Worm (Caenorhabditis elegans) whole organism, L4/young adult: ENCODE measurements around the gene sur-5.
A peak's percentile ranks its signal among the peaks of the same experiment; 100 is the strongest.

ENCODE experiments used
- W03F9.2 ChIP-seq: fragments of 150-350 bp; optimal IDR thresholded peaks from 2 replicates; lab custom pipeline; 2014; ENCODE audit warnings: missing biosample characterization, missing genetic modification characterization
- dao-5 ChIP-seq: sonication (generic microtip); optimal IDR thresholded peaks from 2 replicates; lab custom pipeline; 2016; ENCODE audit warnings: missing genotype, missing genetic modification characterization, moderate library complexity, missing compliant biosample characterization
- him-1 ChIP-seq: sonication (generic microtip); optimal IDR thresholded peaks from 2 replicates; lab custom pipeline; 2016; ENCODE audit warnings: missing genotype, missing genetic modification reagents, missing genetic modification characterization, missing compliant biosample characterization

The sur-5 gene

ce11 chrX:7284724-7285184, 20.6 kb downstream of the sur-5 start:
- no peak for TF ChIP-seq W03F9.2 (tag; lab: Kevin White, UChicago)
- peak; percentile 86 for TF ChIP-seq him-1 (tag; lab: Kevin White, UChicago)

ce11 chrX:7283136-7283535, 22.2 kb downstream of the sur-5 start:
- no peak for TF ChIP-seq dao-5 (tag; lab: Kevin White, UChicago)
- TF ChIP-seq W03F9.2 (tag; lab: Kevin White, UChicago): no peak
- no peak for TF ChIP-seq him-1 (tag; lab: Kevin White, UChicago)

DNA sequence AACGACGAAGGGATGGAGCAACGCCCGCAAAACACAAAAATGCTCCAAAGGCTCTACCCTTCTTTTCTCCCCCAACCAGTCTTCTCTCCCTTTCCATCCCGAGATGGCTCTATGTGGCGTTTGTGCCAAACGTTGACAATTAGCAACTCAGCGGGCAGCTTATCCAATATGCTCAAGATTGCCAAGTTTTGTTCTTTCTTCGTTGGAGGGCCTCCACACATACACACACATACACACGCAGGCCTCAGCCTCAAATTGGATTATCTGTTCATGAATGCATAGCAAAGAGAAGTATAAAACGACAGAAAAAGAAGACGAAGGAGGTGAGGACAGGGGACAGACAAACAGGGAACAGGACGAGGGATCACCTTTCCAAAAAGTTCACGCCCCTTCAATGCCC, 24.0 kb downstream of the sur-5 start:
- TF ChIP-seq dao-5 (tag; lab: Kevin White, UChicago) (no peak), W03F9.2 (tag; lab: Kevin White, UChicago) (no peak), him-1 (tag; lab: Kevin White, UChicago) (no peak)

DNA sequence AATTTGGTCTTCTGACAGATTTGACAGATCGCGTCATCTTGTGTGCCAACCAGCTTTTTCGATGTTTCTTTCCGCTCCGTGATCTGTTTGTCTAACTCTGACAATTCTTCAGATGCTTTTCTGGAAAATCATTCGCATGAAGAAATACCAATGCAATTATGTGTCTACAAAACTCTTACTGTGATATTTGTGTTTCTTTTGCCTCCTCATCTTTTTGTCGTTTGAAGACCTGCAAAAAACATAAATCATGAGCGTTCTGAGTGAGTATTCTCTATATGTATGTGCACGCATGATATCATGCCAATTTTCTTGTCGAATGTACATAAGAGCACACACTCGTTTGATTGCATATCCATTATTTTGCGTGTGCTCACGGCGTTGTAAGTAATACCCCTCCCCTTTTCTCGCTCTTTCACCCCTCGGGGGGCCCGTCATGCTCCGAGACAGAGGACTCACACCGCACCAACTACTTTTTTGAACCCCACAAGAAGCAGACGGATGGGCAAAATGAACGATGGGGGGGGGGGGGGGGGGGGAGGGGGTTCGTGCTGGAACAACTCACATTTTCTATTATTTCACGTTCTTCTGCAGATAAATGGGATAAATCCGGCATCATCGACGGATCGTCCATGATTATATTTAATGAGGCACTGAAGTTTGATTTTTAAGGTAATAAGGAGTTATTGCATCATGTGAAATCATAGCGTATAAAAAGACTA, 25.5 kb downstream of the sur-5 start, which contains the start of gene unc-10:
Gene unc-10 (minus strand): TSS at position 652 of the 719 bp plus-strand sequence.
- no peak for TF ChIP-seq dao-5 (tag; lab: Kevin White, UChicago)
- TF ChIP-seq him-1 (tag; lab: Kevin White, UChicago): no peak
- TF ChIP-seq W03F9.2 (tag; lab: Kevin White, UChicago): no peak

- TF ChIP-seq dao-5 (tag; lab: Kevin White, UChicago) (no peak), W03F9.2 (tag; lab: Kevin White, UChicago) (no peak), him-1 (tag; lab: Kevin White, UChicago) (no peak)
Observed at ce11 chrX:7278095-7278494, 27.3 kb downstream of the sur-5 start.

DNA sequence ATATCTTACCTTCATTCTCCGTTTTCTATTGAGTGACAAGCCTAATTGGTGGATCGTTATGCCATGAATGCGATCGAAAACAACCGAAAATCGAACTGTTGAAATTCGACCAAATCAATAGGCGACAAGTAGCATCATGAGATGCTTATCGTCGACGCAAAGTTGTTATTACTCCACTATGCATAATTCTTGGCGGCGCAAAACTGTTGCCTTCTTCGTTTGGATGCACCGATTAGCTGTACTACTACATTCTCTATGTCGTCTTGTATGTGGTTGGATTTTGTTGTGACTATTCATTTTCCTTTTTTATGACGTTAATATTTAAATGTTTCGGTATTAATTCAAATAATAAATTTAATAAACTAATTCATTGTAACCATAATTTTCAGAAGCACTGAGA, 33.4 kb downstream of the sur-5 start, which contains the start of gene F46H5.11:
Gene F46H5.11 (minus strand): TSS at position 101 of the 400 bp plus-strand sequence.
- TF ChIP-seq dao-5 (tag; lab: Kevin White, UChicago) (no peak), him-1 (tag; lab: Kevin White, UChicago) (no peak), W03F9.2 (tag; lab: Kevin White, UChicago) (no peak)

- TF ChIP-seq dao-5 (tag; lab: Kevin White, UChicago): no peak
- no peak for TF ChIP-seq him-1 (tag; lab: Kevin White, UChicago)
- TF ChIP-seq W03F9.2 (tag; lab: Kevin White, UChicago): no peak
Observed at ce11 chrX:7269379-7269778, 36.0 kb downstream of the sur-5 start, which contains the start of gene grd-7. grd-7 (minus strand) TSS chrX:7269479.

ce11 chrX:7268965-7269364, 36.4 kb downstream of the sur-5 start:
- TF ChIP-seq W03F9.2 (tag; lab: Kevin White, UChicago) (no peak), dao-5 (tag; lab: Kevin White, UChicago) (no peak), him-1 (tag; lab: Kevin White, UChicago) (no peak)

DNA sequence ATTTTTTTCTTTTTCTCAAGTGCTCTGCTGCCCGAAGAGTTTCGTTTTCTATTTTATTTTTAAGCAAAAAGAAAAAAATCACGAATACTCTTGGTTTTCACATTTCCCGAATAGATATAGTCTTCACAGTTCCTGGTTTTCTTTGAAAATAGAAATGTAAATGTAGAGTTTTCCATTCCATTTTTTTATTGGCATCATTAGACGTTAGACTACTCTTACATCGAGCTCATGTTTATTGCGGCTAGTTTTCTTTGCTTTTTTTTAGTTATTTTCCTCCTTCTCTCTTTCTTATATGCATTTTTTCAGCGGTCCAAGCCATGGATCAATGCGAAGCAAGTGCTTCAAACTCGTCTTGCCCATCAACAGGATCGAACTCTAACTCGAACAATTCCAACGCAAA, 40.0 kb downstream of the sur-5 start, which contains the start of gene F46H5.2:
Gene F46H5.2 (plus strand): TSS at position 301 of the 400 bp plus-strand sequence.
- TF ChIP-seq dao-5 (tag; lab: Kevin White, UChicago): no peak
- TF ChIP-seq him-1 (tag; lab: Kevin White, UChicago): no peak
- TF ChIP-seq W03F9.2 (tag; lab: Kevin White, UChicago): no peak

DNA sequence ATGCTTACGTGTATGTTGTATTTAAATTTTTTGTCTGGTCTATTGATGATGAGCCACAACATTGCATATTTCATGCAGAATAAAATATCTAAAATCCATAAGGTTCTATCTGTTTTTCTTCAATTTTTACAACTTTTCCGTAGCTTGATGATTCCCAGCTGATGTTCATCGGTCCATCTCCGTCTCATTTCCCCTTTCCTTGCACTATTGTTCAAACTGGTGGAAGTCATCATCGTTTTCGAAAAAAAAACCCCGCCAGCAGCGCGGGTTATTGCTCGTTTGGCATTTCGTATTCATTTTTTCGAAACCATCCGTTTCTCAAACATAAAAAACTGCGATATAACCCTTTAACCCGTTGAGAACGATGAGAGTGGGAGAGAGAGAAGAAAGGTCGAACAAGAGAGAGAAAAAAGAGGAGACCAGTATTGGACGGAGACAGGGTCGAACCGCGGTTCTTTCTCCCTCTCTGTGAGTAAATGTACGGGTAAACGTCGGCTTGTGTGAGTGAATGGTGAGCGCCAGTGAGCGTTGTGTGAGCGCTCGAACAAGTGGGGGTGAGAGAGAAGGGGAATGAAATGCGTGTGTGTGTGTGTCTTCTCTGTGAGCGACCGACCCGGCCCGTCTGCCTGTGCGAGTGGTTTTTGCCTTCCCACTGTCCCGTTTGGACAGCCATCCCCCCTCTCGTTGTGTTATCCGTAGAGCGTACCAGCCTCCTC, 40.6 kb downstream of the sur-5 start:
- TF ChIP-seq W03F9.2 (tag; lab: Kevin White, UChicago) (no peak), him-1 (tag; lab: Kevin White, UChicago) (peak; percentile 84)

ce11 chrX:7260327-7261019, 44.9 kb downstream of the sur-5 start, which contains the start of gene lact-1:
lact-1 (minus strand) TSS chrX:7260377.
- no peak for TF ChIP-seq W03F9.2 (tag; lab: Kevin White, UChicago)
- no peak for TF ChIP-seq him-1 (tag; lab: Kevin White, UChicago)

ce11 chrX:7256891-7257290, 48.5 kb downstream of the sur-5 start, which contains the start of gene F46H5.5:
F46H5.5 (minus strand) TSS chrX:7256991.
- no peak for TF ChIP-seq dao-5 (tag; lab: Kevin White, UChicago)
- TF ChIP-seq W03F9.2 (tag; lab: Kevin White, UChicago): no peak
- no peak for TF ChIP-seq him-1 (tag; lab: Kevin White, UChicago)

DNA sequence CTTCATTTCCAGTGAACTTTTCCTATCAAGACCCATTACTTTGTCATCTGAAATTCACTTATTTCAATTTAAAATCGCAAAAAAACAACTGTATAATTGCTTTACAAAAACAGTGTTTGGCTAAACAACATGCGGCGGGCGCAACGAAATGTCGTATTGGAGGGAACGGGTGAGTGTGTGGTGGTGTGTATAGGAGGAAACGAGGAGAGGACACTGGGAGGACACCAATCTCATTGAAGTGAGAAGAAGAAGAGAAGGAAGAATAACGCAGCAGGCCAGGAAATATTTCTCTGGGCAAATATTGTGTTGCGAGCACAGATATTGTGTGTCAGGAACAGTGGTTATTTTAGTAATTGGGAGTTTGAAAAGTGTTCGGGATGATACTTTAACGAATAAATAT, 50.8 kb downstream of the sur-5 start, which contains the start of gene F46H5.4:
Gene F46H5.4 (minus strand): TSS at position 53 of the 400 bp plus-strand sequence.
- TF ChIP-seq him-1 (tag; lab: Kevin White, UChicago): peak; percentile 15
- no peak for TF ChIP-seq dao-5 (tag; lab: Kevin White, UChicago)
